Fruit fly (Drosophila melanogaster) whole organism, embryonic: ENCODE measurements around the gene CG8774.

Experiments used
- Atf-2 ChIP-seq: fragments of 200-800 bp; sonication (Bioruptor generic); optimal IDR thresholded peaks from 2 replicates; lab custom pipeline; 2016; ENCODE audit warnings: missing biosample characterization, missing genetic modification characterization
- Atf3 ChIP-seq: fragments of 200-800 bp; sonication (Bioruptor generic); optimal IDR thresholded peaks from 3 replicates; lab custom pipeline; 2016; ENCODE audit warnings: missing biosample characterization, missing genetic modification characterization
- C15 ChIP-seq: fragments of 200-800 bp; sonication (Bioruptor generic); IDR thresholded peaks from 3 replicates; pipeline ENCODE4 v1.3.6; 2022; ENCODE audit warnings: missing biosample characterization, missing genetic modification characterization
- CG10543 ChIP-seq: fragments of 200-800 bp; sonication (Bioruptor generic); optimal IDR thresholded peaks from 3 replicates; lab custom pipeline; 2017; ENCODE audit warnings: missing biosample characterization, mild to moderate bottlenecking, missing genetic modification characterization, moderate library complexity
- CG11560 ChIP-seq: fragments of 200-800 bp; sonication (Bioruptor generic); IDR thresholded peaks from 3 replicates; pipeline ENCODE4 v1.3.6; 2022; ENCODE audit warnings: missing biosample characterization, missing genetic modification characterization
- CG12071 ChIP-seq: fragments of 200-800 bp; sonication (Bioruptor generic); optimal IDR thresholded peaks from 3 replicates; lab custom pipeline; 2018; ENCODE audit warnings: missing biosample characterization, mild to moderate bottlenecking, missing genetic modification characterization
- CG12391 ChIP-seq: fragments of 200-800 bp; sonication (Bioruptor generic); optimal IDR thresholded peaks from 3 replicates; lab custom pipeline; 2018; ENCODE audit warnings: missing biosample characterization, mild to moderate bottlenecking, missing genetic modification characterization, moderate library complexity
- CG12659 ChIP-seq: fragments of 200-800 bp; sonication (Bioruptor generic); optimal IDR thresholded peaks from 3 replicates; lab custom pipeline; 2017; ENCODE audit warnings: mild to moderate bottlenecking, missing biosample characterization, missing genetic modification reagents, missing genetic modification characterization
- CG13296 ChIP-seq: fragments of 200-800 bp; sonication (Bioruptor generic); optimal IDR thresholded peaks from 3 replicates; lab custom pipeline; 2018; ENCODE audit warnings: missing biosample characterization, mild to moderate bottlenecking, missing genetic modification characterization
- CG14441 ChIP-seq: fragments of 200-800 bp; sonication (Bioruptor generic); IDR thresholded peaks from 2 replicates; pipeline ENCODE4 v1.3.6; 2022; ENCODE audit warnings: missing biosample characterization, missing genetic modification characterization
- CG1832 ChIP-seq: fragments of 200-800 bp; sonication (Bioruptor generic); optimal IDR thresholded peaks from 2 replicates; lab custom pipeline; 2017; ENCODE audit warnings: missing biosample characterization, mild to moderate bottlenecking, missing genetic modification characterization, inconsistent platforms
- CG2129 ChIP-seq: fragments of 200-800 bp; sonication (Bioruptor generic); IDR thresholded peaks from 2 replicates; pipeline ENCODE4 v1.3.6; 2022; ENCODE audit warnings: missing biosample characterization, missing genetic modification characterization; ENCODE audit not compliant: partially characterized antibody
- CG33213 ChIP-seq: fragments of 200-800 bp; sonication (Bioruptor generic); optimal IDR thresholded peaks from 3 replicates; lab custom pipeline; 2016; ENCODE audit warnings: missing biosample characterization, missing genetic modification characterization
- CG6765 ChIP-seq: fragments of 200-800 bp; sonication (Bioruptor generic); optimal IDR thresholded peaks from 3 replicates; lab custom pipeline; 2017; ENCODE audit warnings: missing biosample characterization, mild to moderate bottlenecking, missing genetic modification characterization
- CG6791 ChIP-seq: fragments of 200-800 bp; sonication (Bioruptor generic); IDR thresholded peaks from 3 replicates; pipeline ENCODE4 v1.3.6; 2022; ENCODE audit warnings: missing biosample characterization, missing genetic modification characterization; ENCODE audit not compliant: partially characterized antibody
- CG7271 ChIP-seq: fragments of 200-800 bp; sonication (Bioruptor generic); optimal IDR thresholded peaks from 2 replicates; lab custom pipeline; 2018; ENCODE audit warnings: missing biosample characterization, mild to moderate bottlenecking, missing genetic modification characterization, moderate library complexity
- CG7745 ChIP-seq: fragments of 200-800 bp; sonication (Bioruptor generic); optimal IDR thresholded peaks from 2 replicates; lab custom pipeline; 2018; ENCODE audit warnings: missing biosample characterization, mild to moderate bottlenecking, missing genetic modification characterization, moderate library complexity
- CG8089 ChIP-seq: fragments of 200-800 bp; sonication (Bioruptor generic); optimal IDR thresholded peaks from 3 replicates; lab custom pipeline; 2016; ENCODE audit warnings: missing biosample characterization, missing genetic modification characterization
- CG8388 ChIP-seq: fragments of 200-800 bp; sonication (Bioruptor generic); optimal IDR thresholded peaks from 2 replicates; lab custom pipeline; 2019; ENCODE audit warnings: missing biosample characterization, mild to moderate bottlenecking, missing genetic modification characterization, moderate library complexity
- CG8478 ChIP-seq: fragments of >200 bp; optimal IDR thresholded peaks from 2 replicates; lab custom pipeline; 2018
- CG9215 ChIP-seq: fragments of 200-800 bp; sonication (Bioruptor generic); IDR thresholded peaks from 2 replicates; pipeline ENCODE4 v1.3.6; 2022; ENCODE audit warnings: missing biosample characterization, missing genetic modification characterization
- CG9797 ChIP-seq: fragments of 200-800 bp; sonication (Bioruptor generic); optimal IDR thresholded peaks from 3 replicates; lab custom pipeline; 2018; ENCODE audit warnings: missing biosample characterization, mild to moderate bottlenecking, missing genetic modification characterization
- CTCF ChIP-seq: fragments of 200-800 bp; sonication (Bioruptor generic); optimal IDR thresholded peaks from 2 replicates; lab custom pipeline; 2017; ENCODE audit warnings: missing biosample characterization, mild to moderate bottlenecking, missing genetic modification characterization, moderate library complexity
- Dek ChIP-seq: fragments of 200-800 bp; sonication (Bioruptor generic); optimal IDR thresholded peaks from 3 replicates; lab custom pipeline; 2019; ENCODE audit warnings: missing biosample characterization, mild to moderate bottlenecking, missing genetic modification characterization, moderate library complexity
- Doc3 ChIP-seq: fragments of 200-800 bp; sonication (Bioruptor generic); IDR thresholded peaks from 3 replicates; pipeline ENCODE4 v1.3.6; 2022; ENCODE audit warnings: missing biosample characterization, missing genetic modification characterization; ENCODE audit not compliant: partially characterized antibody
- E2f1 ChIP-seq: fragments of 200-800 bp; sonication (Bioruptor generic); IDR thresholded peaks from 2 replicates; pipeline ENCODE4 v1.3.6; 2022; ENCODE audit warnings: missing biosample characterization, missing genetic modification characterization
- Fer1 ChIP-seq: fragments of 200-800 bp; sonication (Bioruptor generic); optimal IDR thresholded peaks from 2 replicates; lab custom pipeline; 2017; ENCODE audit warnings: missing biosample characterization, mild to moderate bottlenecking, missing genetic modification characterization
- Hr3 ChIP-seq: fragments of 200-800 bp; sonication (Bioruptor generic); optimal IDR thresholded peaks from 3 replicates; lab custom pipeline; 2016; ENCODE audit warnings: missing biosample characterization, missing genetic modification characterization
- Hr78 ChIP-seq, 2 experiments: fragments of 200-800 bp in 1 of 2; fragments of >200 bp in 1 of 2; sonication (Bioruptor generic) in 1 of 2; optimal IDR thresholded peaks; 2 replicates each; lab custom pipeline; 2017 to 2019; ENCODE audit warnings: missing biosample characterization in 2 of 2, missing genetic modification characterization in 2 of 2, mild to moderate bottlenecking in 1 of 2, moderate library complexity in 1 of 2
- MBD-R2 ChIP-seq: fragments of 200-800 bp; sonication (Bioruptor generic); IDR thresholded peaks from 2 replicates; pipeline ENCODE4 v1.3.6; 2022; ENCODE audit warnings: missing biosample characterization, missing genetic modification characterization
- MTF-1 ChIP-seq: fragments of 200-800 bp; sonication (Bioruptor generic); optimal IDR thresholded peaks from 2 replicates; lab custom pipeline; 2018; ENCODE audit warnings: missing biosample characterization, mild to moderate bottlenecking, missing genetic modification characterization, borderline replicate concordance
- NK7.1 ChIP-seq: fragments of 200-800 bp; sonication (Bioruptor generic); optimal IDR thresholded peaks from 3 replicates; lab custom pipeline; 2016; ENCODE audit warnings: missing biosample characterization, missing genetic modification characterization
- Opbp ChIP-seq: fragments of 200-800 bp; sonication (Bioruptor generic); IDR thresholded peaks from 3 replicates; pipeline ENCODE4 v1.3.6; 2022; ENCODE audit warnings: missing biosample characterization, missing genetic modification characterization; ENCODE audit not compliant: partially characterized antibody
- PHDP ChIP-seq: fragments of 200-800 bp; sonication (Bioruptor generic); optimal IDR thresholded peaks from 3 replicates; lab custom pipeline; 2018; ENCODE audit warnings: missing biosample characterization, mild to moderate bottlenecking, missing genetic modification characterization, moderate library complexity
- ase ChIP-seq: fragments of 200-800 bp; sonication (Bioruptor generic); IDR thresholded peaks from 3 replicates; pipeline ENCODE4 v1.3.6; 2022; ENCODE audit warnings: missing biosample characterization, missing genetic modification characterization
- br ChIP-seq: fragments of >200 bp; optimal IDR thresholded peaks from 2 replicates; lab custom pipeline; 2017
- ci ChIP-seq: fragments of 200-800 bp; sonication (Bioruptor generic); IDR thresholded peaks from 3 replicates; pipeline ENCODE4 v1.3.6; 2022; ENCODE audit warnings: missing biosample characterization, missing genetic modification characterization
- dimm ChIP-seq: fragments of 200-800 bp; sonication (Bioruptor generic); IDR thresholded peaks from 2 replicates; pipeline ENCODE4 v1.3.6; 2022; ENCODE audit warnings: missing biosample characterization, missing genetic modification characterization
- disco-r ChIP-seq: fragments of 200-800 bp; sonication (Bioruptor generic); optimal IDR thresholded peaks from 2 replicates; lab custom pipeline; 2016; ENCODE audit warnings: missing biosample characterization, missing genetic modification characterization
- inv ChIP-seq: fragments of 200-800 bp; sonication (Bioruptor generic); IDR thresholded peaks from 2 replicates; pipeline ENCODE4 v1.3.6; 2022; ENCODE audit warnings: missing biosample characterization, missing genetic modification characterization; ENCODE audit not compliant: partially characterized antibody
- kay ChIP-seq: fragments of 200-800 bp; sonication (Bioruptor generic); optimal IDR thresholded peaks from 2 replicates; lab custom pipeline; 2016; ENCODE audit warnings: missing biosample characterization, missing genetic modification characterization
- odd ChIP-seq: fragments of 200-800 bp; sonication (Bioruptor generic); optimal IDR thresholded peaks from 2 replicates; lab custom pipeline; 2017; ENCODE audit warnings: missing biosample characterization, mild to moderate bottlenecking, missing genetic modification characterization
- prd ChIP-seq, 3 experiments: fragments of >200 bp in 2 of 3; fragments of 200-800 bp in 1 of 3; sonication (Bioruptor generic) in 1 of 3; optimal IDR thresholded peaks in 2 of 3; IDR thresholded peaks in 1 of 3; 2 replicates in 2 of 3; 3 replicates in 1 of 3; pipeline versions ENCODE4 v1.3.6 to Lab custom; 2017 to 2022; ENCODE audit warnings: missing biosample characterization in 1 of 3, missing genetic modification characterization in 1 of 3
- pum ChIP-seq: fragments of 200-800 bp; sonication (Bioruptor generic); optimal IDR thresholded peaks from 2 replicates; lab custom pipeline; 2016; ENCODE audit warnings: missing biosample characterization, missing genetic modification characterization
- ranshi ChIP-seq: fragments of 200-800 bp; sonication (Bioruptor generic); IDR thresholded peaks from 2 replicates; pipeline ENCODE4 v1.3.6; 2022; ENCODE audit warnings: missing biosample characterization, missing genetic modification characterization
- seq ChIP-seq: fragments of 200-800 bp; sonication (Bioruptor generic); IDR thresholded peaks from 2 replicates; pipeline ENCODE4 v1.3.6; 2022; ENCODE audit warnings: missing biosample characterization, missing genetic modification characterization
- slp2 ChIP-seq: fragments of 200-800 bp; sonication (Bioruptor generic); optimal IDR thresholded peaks from 2 replicates; lab custom pipeline; 2016; ENCODE audit warnings: missing biosample characterization, missing genetic modification characterization
- stc ChIP-seq: fragments of 200-800 bp; sonication (Bioruptor generic); IDR thresholded peaks from 2 replicates; pipeline ENCODE4 v1.3.6; 2022; ENCODE audit warnings: missing biosample characterization, missing genetic modification characterization
- unpg ChIP-seq: fragments of 200-800 bp; sonication (Bioruptor generic); optimal IDR thresholded peaks from 3 replicates; lab custom pipeline; 2018; ENCODE audit warnings: missing biosample characterization, mild to moderate bottlenecking, missing genetic modification characterization, moderate library complexity
- usp ChIP-seq: fragments of >200 bp; optimal IDR thresholded peaks from 2 replicates; lab custom pipeline; 2017; ENCODE audit warnings: missing biosample characterization, missing genetic modification characterization
- vvl ChIP-seq: fragments of 200-800 bp; sonication (Bioruptor generic); IDR thresholded peaks from 2 replicates; pipeline ENCODE4 v1.3.6; 2022; ENCODE audit warnings: missing biosample characterization, missing genetic modification characterization
- wor ChIP-seq: fragments of 200-800 bp; sonication (Bioruptor generic); IDR thresholded peaks from 2 replicates; pipeline ENCODE4 v1.3.6; 2022; ENCODE audit warnings: missing biosample characterization, missing genetic modification characterization

The CG8774 gene

dm6 chr3R:13319873-13320272 is 21.3 kb downstream of the CG8774 start (continued):
- no peak for TF ChIP-seq ranshi (GFP tag; lab: Robert Waterston, UW)
- no peak for TF ChIP-seq kay (GFP tag; lab: Kevin White, UChicago)
- TF ChIP-seq stc, result peak; percentile 57; the same call in 1 of the 2 replicates
- no peak for TF ChIP-seq Dek
- no peak for TF ChIP-seq pum (GFP tag; lab: Kevin White, UChicago)
- no peak for TF ChIP-seq CG9797 (GFP tag; lab: Kevin White, UChicago)
- TF ChIP-seq Atf3 (GFP tag; lab: Kevin White, UChicago), result no peak
- no peak for TF ChIP-seq C15
- no peak for TF ChIP-seq CG7745 (tag; lab: Kevin White, UChicago)
- TF ChIP-seq disco-r (GFP tag; lab: Kevin White, UChicago), result no peak
- no peak for TF ChIP-seq CG11560
- no peak for TF ChIP-seq wor (GFP tag; lab: Robert Waterston, UW)
- TF ChIP-seq Hr78 (GFP tag; optimal IDR thresholded peaks at IDR 0.05; lab: Kevin White, UChicago), result no peak
- TF ChIP-seq MBD-R2, result no peak
- TF ChIP-seq Doc3 (GFP tag; lab: Robert Waterston, UW), result no peak
- TF ChIP-seq Atf-2 (GFP tag; lab: Kevin White, UChicago), result no peak
- TF ChIP-seq CG9215 (GFP tag; lab: Robert Waterston, UW), result no peak
- peak; percentile 35 for TF ChIP-seq CTCF
- no peak for TF ChIP-seq CG33213
- peak; percentile 52 for TF ChIP-seq PHDP (tag; lab: Kevin White, UChicago)
- TF ChIP-seq br (lab: Kevin White, UChicago), result no peak
- TF ChIP-seq odd, result peak; percentile 29
- no peak for TF ChIP-seq prd (optimal IDR thresholded peaks at IDR 0.05; lab: Kevin White, UChicago)
- no peak; the same call in 2 of the 3 replicates for TF ChIP-seq prd (GFP tag; IDR thresholded peaks at IDR 0.05; lab: Robert Waterston, UW)
- TF ChIP-seq CG10543, result no peak
- TF ChIP-seq CG12391 (tag; lab: Kevin White, UChicago), result no peak
- no peak for TF ChIP-seq dimm (GFP tag; lab: Robert Waterston, UW)
- TF ChIP-seq CG8388, result no peak
- peak; percentile 85 for TF ChIP-seq ci (GFP tag; lab: Robert Waterston, UW)
- TF ChIP-seq ase (GFP tag; lab: Robert Waterston, UW), result no peak
- TF ChIP-seq slp2 (GFP tag; lab: Kevin White, UChicago), result no peak
- TF ChIP-seq CG2129 (GFP tag; lab: Robert Waterston, UW), result no peak
- no peak for TF ChIP-seq seq (GFP tag; lab: Robert Waterston, UW)
- no peak for TF ChIP-seq CG6765
- no peak for TF ChIP-seq vvl (GFP tag; lab: Robert Waterston, UW)
- TF ChIP-seq usp (GFP tag; lab: Kevin White, UChicago), result no peak
- TF ChIP-seq NK7.1 (GFP tag; lab: Kevin White, UChicago), result peak; percentile 12
- TF ChIP-seq Fer1 (GFP tag; lab: Kevin White, UChicago), result no peak
- no peak for TF ChIP-seq CG1832 (GFP tag; lab: Kevin White, UChicago)
- TF ChIP-seq CG13296 (GFP tag; lab: Kevin White, UChicago), result no peak
- TF ChIP-seq Hr3 (GFP tag; lab: Kevin White, UChicago), result no peak
- TF ChIP-seq MTF-1 (GFP tag; lab: Kevin White, UChicago), result no peak
- TF ChIP-seq CG14441, result no peak
- peak; percentile 8 for TF ChIP-seq CG12659 (GFP tag; lab: Kevin White, UChicago)
- no peak for TF ChIP-seq CG8478 (lab: Kevin White, UChicago)
- no peak for TF ChIP-seq unpg (GFP tag; lab: Kevin White, UChicago)
- TF ChIP-seq CG8089, result no peak
- no peak for TF ChIP-seq CG7271 (tag; lab: Kevin White, UChicago)
- no peak for TF ChIP-seq inv (GFP tag; lab: Robert Waterston, UW)
- TF ChIP-seq E2f1, result no peak
- TF ChIP-seq Opbp (GFP tag; lab: Robert Waterston, UW), result no peak
- peak; percentile 67 for TF ChIP-seq CG12071 (GFP tag; lab: Kevin White, UChicago)
- TF ChIP-seq CG6791 (GFP tag; lab: Robert Waterston, UW), result no peak
